Fruit fly (Drosophila melanogaster): ENCODE data around the gene arm.

Gene arm

DNA sequence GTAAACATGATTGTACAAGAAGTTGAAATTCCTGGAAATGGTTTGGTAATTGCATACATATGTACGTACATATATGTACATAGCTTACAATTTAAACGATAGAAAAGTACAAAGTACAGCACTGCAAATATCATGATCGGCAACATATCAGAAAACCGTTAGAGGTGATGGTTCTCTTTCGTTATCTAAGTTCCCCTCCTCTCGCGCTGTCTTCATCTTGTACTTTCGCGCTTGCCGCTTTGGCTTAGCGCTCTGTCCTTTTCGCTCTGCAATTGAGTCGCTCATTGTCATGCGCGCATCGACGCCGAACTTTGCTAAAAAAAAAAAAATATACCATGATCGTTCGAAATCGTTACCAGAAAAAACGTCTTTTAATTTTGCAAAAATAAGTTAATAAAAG, 3.5 kb upstream of the arm start:
- TF ChIP-seq tj (GFP tag; optimal IDR thresholded peaks at IDR 0.05) (no peak), CG1620 (GFP tag; optimal IDR thresholded peaks at IDR 0.05) (no peak), CG7045 (GFP tag; optimal IDR thresholded peaks at IDR 0.05) (no peak), pad (GFP tag; optimal IDR thresholded peaks at IDR 0.05) (peak; percentile 97), kay (GFP tag; ENCODE audit: borderline replicate concordance) (no peak), bab1 (GFP tag; optimal IDR thresholded peaks at IDR 0.05) (peak; percentile 0), ovo (GFP tag; optimal IDR thresholded peaks at IDR 0.05) (peak; percentile 61), Clk (GFP tag; optimal IDR thresholded peaks at IDR 0.05) (no peak), CG14711 (tag; optimal IDR thresholded peaks at IDR 0.05) (no peak), CG11617 (GFP tag; optimal IDR thresholded peaks at IDR 0.05) (no peak)

DNA sequence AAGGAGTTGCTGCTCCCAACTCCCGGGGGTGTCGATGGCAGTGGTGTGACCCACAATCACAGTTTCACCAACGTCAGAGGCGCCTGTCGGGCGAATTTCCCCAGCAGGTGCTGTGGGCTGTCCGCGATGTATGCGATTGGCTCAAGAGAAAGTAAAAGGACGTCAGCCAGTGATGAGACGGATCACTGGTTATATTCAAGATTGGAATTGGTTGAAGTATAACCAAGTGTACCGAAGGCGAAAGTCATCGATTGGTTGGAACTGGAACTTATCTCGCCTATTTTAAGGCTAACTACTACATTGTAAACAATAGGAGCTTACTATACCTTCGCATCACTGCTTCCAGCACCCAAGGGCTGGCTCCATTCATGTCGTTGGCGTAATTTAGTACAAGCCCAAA, 2.6 kb upstream of the arm start, which contains the start of gene CG32801:
TSS of gene CG32801 (minus strand) at position 101 of the 400 bp plus-strand sequence.
- TF ChIP-seq CG7045 (GFP tag; optimal IDR thresholded peaks at IDR 0.05) (no peak), CG1620 (GFP tag; optimal IDR thresholded peaks at IDR 0.05) (no peak), Hr96 (GFP tag; optimal IDR thresholded peaks at IDR 0.05) (no peak), Clk (GFP tag; optimal IDR thresholded peaks at IDR 0.05) (no peak), cic (GFP tag; optimal IDR thresholded peaks at IDR 0.05) (no peak), cnc (optimal IDR thresholded peaks at IDR 0.05) (no peak), toe (GFP tag; optimal IDR thresholded peaks at IDR 0.05) (no peak), ovo (GFP tag; optimal IDR thresholded peaks at IDR 0.05) (no peak), tj (GFP tag; optimal IDR thresholded peaks at IDR 0.05) (no peak), CG14711 (tag; optimal IDR thresholded peaks at IDR 0.05) (no peak), pad (GFP tag; optimal IDR thresholded peaks at IDR 0.05) (no peak), Crg-1 (GFP tag; optimal IDR thresholded peaks at IDR 0.05) (no peak), kay (GFP tag; ENCODE audit: borderline replicate concordance) (no peak), Mnt (GFP tag; optimal IDR thresholded peaks at IDR 0.05) (no peak), CG5204 (GFP tag; optimal IDR thresholded peaks at IDR 0.05) (no peak), CG33017 (tag; optimal IDR thresholded peaks at IDR 0.05) (no peak), bab1 (GFP tag; optimal IDR thresholded peaks at IDR 0.05) (no peak), CG7101 (tag; optimal IDR thresholded peaks at IDR 0.05) (no peak), CG11617 (GFP tag; optimal IDR thresholded peaks at IDR 0.05) (no peak)

DNA sequence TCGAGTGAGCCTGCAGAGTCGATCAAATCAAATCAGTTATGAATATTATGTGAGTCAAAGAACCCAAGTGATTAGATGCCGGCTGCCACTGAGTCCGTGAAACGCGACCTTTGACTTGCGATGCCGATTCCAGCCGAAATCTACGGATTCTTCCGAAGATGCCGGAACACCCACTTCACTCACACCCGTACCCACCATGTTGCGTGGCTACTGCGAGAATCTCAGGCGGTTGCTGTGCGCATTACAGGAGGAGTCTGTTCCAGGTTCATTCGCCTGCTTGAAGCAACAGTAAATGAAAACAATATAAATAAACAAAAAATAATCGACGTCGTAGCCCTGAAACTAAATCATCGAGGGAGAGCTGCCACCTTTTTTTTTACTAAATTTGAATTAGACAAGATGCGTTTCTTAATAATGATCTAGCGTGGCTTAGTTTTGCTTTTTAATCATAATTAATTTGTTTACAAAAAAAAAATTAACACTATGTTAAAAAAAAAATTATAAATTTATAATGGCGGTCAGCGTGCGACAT, 1.2 kb upstream of the arm start, which contains the start of gene Ldaf1:
TSS of gene Ldaf1 (minus strand) at position 307 of the 532 bp plus-strand sequence.
- TF ChIP-seq CG7101 (tag; optimal IDR thresholded peaks at IDR 0.05) = peak; percentile 28
- no peak for TF ChIP-seq cic (GFP tag; optimal IDR thresholded peaks at IDR 0.05)
- peak; percentile 9 for TF ChIP-seq ovo (GFP tag; optimal IDR thresholded peaks at IDR 0.05)

DNA sequence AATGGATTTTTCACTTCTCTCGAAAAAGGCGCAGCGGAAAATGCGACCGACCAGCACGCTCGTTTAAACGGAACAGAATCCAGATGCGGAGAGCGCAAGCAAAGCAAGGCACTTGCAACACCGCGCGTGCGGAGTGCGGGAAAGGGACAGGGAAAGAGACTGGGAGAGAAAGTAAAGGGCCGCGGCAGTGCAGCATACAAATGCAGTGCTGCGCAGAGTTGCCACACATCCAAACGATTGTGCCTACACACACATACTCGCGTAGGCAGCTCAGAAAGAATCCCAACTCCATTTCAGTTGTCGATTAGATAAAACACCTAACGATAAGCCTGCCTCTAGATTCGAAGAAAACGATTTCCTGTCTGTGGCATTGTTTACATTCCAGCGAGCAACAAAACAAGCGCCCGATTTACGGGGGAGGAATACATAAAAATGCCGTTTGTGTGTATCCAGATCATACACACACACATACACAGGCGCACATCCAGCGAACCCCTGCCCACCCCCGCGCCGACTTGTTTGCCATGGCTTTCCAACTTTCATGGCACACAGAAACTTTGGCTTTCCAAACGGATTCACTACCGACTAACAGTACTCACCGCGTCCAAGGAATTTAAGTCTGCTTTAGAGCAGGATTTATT, 881 bp downstream of the arm start:
- peak; percentile 94 for TF ChIP-seq CG14711 (tag; optimal IDR thresholded peaks at IDR 0.05)
- no peak for TF ChIP-seq bab1 (GFP tag; optimal IDR thresholded peaks at IDR 0.05)

DNA sequence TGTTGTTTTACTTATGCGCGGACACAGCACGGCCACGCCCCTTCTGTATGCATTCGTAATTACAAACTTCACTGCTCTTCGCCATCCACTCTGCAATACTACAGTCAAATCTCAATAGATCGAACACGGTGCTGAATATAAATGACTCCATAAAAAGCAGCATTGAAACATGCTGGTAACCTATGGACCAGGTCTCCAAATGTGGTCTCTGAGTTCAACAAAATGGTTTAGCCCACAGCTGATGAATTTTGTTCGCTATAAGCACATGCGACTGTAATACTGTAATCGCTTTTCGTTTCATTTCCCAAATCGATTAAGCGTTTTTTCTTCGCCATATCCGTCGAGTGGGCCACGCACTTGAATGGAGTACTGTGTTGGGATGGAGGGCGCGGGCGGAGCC, 3.1 kb downstream of the arm start:
- TF ChIP-seq kay (GFP tag; ENCODE audit: borderline replicate concordance) (no peak), CG33017 (tag; optimal IDR thresholded peaks at IDR 0.05) (no peak), ovo (GFP tag; optimal IDR thresholded peaks at IDR 0.05) (no peak), pad (GFP tag; optimal IDR thresholded peaks at IDR 0.05) (no peak), Crg-1 (GFP tag; optimal IDR thresholded peaks at IDR 0.05) (no peak), CG7101 (tag; optimal IDR thresholded peaks at IDR 0.05) (no peak), tj (GFP tag; optimal IDR thresholded peaks at IDR 0.05) (no peak), CG12768 (GFP tag; optimal IDR thresholded peaks at IDR 0.05) (no peak)

DNA sequence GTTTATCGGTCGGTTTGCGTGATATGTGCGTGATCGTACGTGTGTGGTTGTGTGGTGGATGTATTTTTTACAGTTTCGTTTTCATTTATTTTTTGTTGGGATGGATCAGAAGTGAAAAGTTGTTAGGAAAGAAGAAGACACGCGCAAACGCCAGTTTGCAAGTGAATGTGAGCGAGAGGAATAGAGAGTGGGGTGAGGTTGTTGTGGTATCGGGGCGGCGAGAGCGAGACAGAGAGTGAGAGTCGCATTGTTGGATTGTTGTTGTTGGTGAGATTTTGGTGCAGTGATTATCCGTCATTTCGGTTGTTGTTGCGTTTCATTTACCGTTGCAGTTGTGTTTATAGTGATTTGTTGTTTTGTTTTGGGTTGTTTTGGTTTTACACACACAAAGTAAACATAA, 6.9 kb downstream of the arm start:
- TF ChIP-seq cic (GFP tag; optimal IDR thresholded peaks at IDR 0.05) (peak; percentile 8), cnc (optimal IDR thresholded peaks at IDR 0.05) (no peak)

DNA sequence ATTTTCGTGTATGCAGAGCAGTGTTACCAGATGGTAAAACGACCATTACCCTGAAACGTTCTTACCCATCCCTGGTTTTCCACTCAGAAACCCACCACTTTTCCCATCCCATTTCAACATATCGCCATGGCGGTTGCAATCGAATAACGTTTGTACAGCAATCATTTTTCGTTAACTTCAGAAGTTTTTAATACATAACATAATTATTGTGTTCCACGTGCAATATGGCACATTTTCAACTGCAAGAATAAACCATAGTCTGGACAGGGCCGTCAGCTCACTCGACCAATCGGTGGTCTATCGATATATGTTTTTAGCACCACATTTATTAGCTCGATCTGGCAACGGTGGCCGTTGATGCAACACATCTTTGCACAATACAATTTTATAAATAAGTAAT, 10.5 kb downstream of the arm start, which contains the start of the genes trr and mRpL16:
TSS of gene trr (minus strand) at position 25 of the 400 bp plus-strand sequence.
TSS of gene mRpL16 (plus strand) at position 331 of the 400 bp plus-strand sequence.
- TF ChIP-seq Crg-1 (GFP tag; optimal IDR thresholded peaks at IDR 0.05) = peak; percentile 18
- peak; percentile 81 for TF ChIP-seq bab1 (GFP tag; optimal IDR thresholded peaks at IDR 0.05)
- peak; percentile 64 for TF ChIP-seq CG7101 (tag; optimal IDR thresholded peaks at IDR 0.05)
- TF ChIP-seq CG12768 (GFP tag; optimal IDR thresholded peaks at IDR 0.05) = no peak
- TF ChIP-seq pad (GFP tag; optimal IDR thresholded peaks at IDR 0.05) = peak; percentile 57
- peak; percentile 54 for TF ChIP-seq CG14711 (tag; optimal IDR thresholded peaks at IDR 0.05)
- TF ChIP-seq CG11617 (GFP tag; optimal IDR thresholded peaks at IDR 0.05) = peak; percentile 64
- TF ChIP-seq CG1620 (GFP tag; optimal IDR thresholded peaks at IDR 0.05) = peak; percentile 53
- TF ChIP-seq CG33017 (tag; optimal IDR thresholded peaks at IDR 0.05) = peak; percentile 7
- no peak for TF ChIP-seq cic (GFP tag; optimal IDR thresholded peaks at IDR 0.05)
- no peak for TF ChIP-seq Hr96 (GFP tag; optimal IDR thresholded peaks at IDR 0.05)
- no peak for TF ChIP-seq CG5204 (GFP tag; optimal IDR thresholded peaks at IDR 0.05)
- TF ChIP-seq cnc (optimal IDR thresholded peaks at IDR 0.05) = no peak
- TF ChIP-seq ovo (GFP tag; optimal IDR thresholded peaks at IDR 0.05) = no peak
- TF ChIP-seq Mnt (GFP tag; optimal IDR thresholded peaks at IDR 0.05) = peak; percentile 65
- peak; percentile 49 for TF ChIP-seq tj (GFP tag; optimal IDR thresholded peaks at IDR 0.05)
- no peak for TF ChIP-seq CG7045 (GFP tag; optimal IDR thresholded peaks at IDR 0.05)
- TF ChIP-seq Clk (GFP tag; optimal IDR thresholded peaks at IDR 0.05) = no peak
- TF ChIP-seq toe (GFP tag; optimal IDR thresholded peaks at IDR 0.05) = no peak
- TF ChIP-seq kay (GFP tag; ENCODE audit: borderline replicate concordance) = no peak

Data from whole organism, adult.